Worm (Caenorhabditis elegans): ENCODE data around the gene ZK180.6.

DNA sequence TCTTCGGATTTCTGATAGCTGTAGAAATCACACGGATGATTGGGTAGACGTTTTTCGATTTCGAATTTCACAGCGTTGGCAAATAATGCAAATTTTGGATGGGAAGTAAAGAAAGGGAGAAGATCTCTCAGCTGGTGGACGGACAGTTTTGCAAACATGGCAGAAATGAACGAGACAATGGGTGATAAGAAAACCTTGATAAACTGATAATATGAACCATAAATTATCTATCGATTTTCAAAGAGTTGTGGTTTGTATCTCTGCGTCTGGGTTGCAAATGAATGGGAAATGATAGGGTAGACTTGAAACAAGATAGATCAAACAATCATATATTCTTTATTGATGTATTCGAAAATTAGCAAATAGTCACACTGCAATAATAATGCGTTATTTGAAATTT, 5.3 kb upstream of the ZK180.6 start, which contains the start of gene ZK185.3:
- TF ChIP-seq tab-1 (GFP tag; IDR thresholded peaks at IDR 0.05) (no peak), ref-1 (GFP tag; conservative IDR thresholded peaks at IDR 0.05) (no peak), flt-1 (GFP tag; IDR thresholded peaks at IDR 0.05) (no peak), ztf-29 (GFP tag; IDR thresholded peaks at IDR 0.05) (no peak), med-1 (GFP tag; optimal IDR thresholded peaks at IDR 0.05; ENCODE audit: insufficient read depth) (no peak), cog-1 (tag; optimal IDR thresholded peaks at IDR 0.05) (no peak), T22C8.4 (GFP tag; IDR thresholded peaks at IDR 0.05) (no peak), klf-2 (GFP tag; conservative IDR thresholded peaks at IDR 0.05) (no peak)

All from whole organism, midembryonic.